Worm (Caenorhabditis elegans): ENCODE results near the gene col-137.
"Not testable (repeated sequence)": the region's sequence is repeated elsewhere in the genome, so short reads cannot be mapped to it uniquely, and the experiment has no call there.

The col-137 gene

ce11 chrIV:16602676-16603075, at the start of gene col-137:
Gene col-137 (minus strand): TSS chrIV:16602776.
- TF ChIP-seq ceh-9 (tag; optimal IDR thresholded peaks at IDR 0.05) (no peak), mml-1 (tag; optimal IDR thresholded peaks at IDR 0.05) (no peak), R02D3.7 (tag; optimal IDR thresholded peaks at IDR 0.05) (no peak), ZK546.5 (tag; optimal IDR thresholded peaks at IDR 0.05) (no peak), sea-2 (GFP tag; optimal IDR thresholded peaks at IDR 0.05) (no peak), mdl-1 (tag; optimal IDR thresholded peaks at IDR 0.05) (no peak), elt-1 (tag; optimal IDR thresholded peaks at IDR 0.05) (no peak), snpc-4 (tag; optimal IDR thresholded peaks at IDR 0.05) (no peak)

ce11 chrIV:16646192-16646544, 43.6 kb upstream of the col-137 start, which contains the start of gene Y51H4A.13:
Gene Y51H4A.13 (minus strand): TSS chrIV:16646373.
- not testable (repeated sequence) for TF ChIP-seq ceh-28, R02D3.7, lin-39 (tag; optimal IDR thresholded peaks at IDR 0.05)

DNA sequence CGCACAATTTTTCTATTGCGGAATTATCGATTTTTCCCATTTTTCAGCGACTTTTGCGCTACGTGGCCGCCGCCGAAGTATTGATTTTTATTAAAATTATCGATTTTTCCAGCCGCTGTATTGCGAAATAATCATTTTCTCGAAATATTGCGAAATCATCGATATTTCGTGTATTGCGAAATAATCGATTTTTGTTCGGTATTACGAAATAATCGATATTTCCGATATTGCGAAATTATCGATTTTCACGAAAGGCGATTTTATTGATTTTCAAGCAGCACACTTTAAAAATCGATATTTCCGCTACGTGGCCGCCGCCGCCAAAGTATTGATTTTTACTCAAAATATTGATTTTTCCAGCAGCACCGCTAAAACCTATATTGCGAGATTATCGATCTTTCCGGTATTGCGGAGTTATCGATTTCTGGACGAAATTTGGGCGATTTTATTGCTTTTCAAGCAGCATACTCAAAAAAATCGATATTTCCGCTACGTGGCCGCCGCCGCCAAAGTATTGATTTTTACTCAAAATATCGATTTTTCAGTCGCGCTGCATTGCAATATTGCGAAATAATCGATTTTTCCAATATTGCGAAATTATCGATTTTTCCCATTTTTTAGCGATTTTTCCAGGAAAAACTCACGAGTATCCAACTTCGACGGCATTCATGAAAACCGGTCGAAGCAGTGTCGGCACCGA, 43.1 kb upstream of the col-137 start:
- TF ChIP-seq nhr-28 (tag; optimal IDR thresholded peaks at IDR 0.05): no peak
- peak; percentile 89 for TF ChIP-seq ceh-28 (tag; optimal IDR thresholded peaks at IDR 0.05)

DNA sequence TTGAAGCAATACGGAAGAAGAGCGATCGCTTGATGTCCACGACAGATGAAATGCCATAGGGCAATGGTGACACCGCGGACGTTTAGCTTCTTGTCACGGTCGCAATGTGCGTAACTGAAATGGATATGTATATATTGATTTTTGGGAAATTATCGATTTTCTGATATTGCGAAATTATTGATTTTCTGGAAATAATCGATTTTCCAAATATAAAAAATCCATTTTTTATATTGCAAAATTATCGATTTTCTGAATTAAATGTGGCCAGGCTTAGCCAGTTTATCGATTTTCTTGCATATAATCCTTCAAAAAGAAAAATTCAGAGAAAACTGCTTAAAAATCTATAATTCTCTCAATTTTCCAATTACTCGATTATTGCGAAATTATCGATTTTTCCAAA, 42.4 kb upstream of the col-137 start:
- peak; percentile 71 for TF ChIP-seq ceh-28 (tag; optimal IDR thresholded peaks at IDR 0.05)

DNA sequence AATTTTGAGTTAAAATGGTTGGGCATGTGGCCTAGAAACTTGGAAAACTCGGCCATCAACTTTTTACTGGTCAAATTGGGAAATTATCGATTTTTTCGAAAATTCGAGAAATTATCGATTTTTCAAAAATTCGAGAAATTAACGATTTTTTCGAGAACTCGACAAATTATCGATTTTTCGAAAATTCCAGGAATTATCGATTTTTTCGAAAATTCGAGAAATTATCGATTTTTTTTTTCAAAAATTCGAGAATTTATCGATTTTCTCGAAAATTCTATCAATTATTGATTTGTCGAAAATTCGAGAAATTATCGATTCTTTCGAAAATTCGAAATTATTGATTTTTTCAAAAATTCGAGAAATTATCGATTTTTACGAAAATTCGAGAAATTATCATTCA, 41.2 kb upstream of the col-137 start:
- TF ChIP-seq jun-1 (tag; optimal IDR thresholded peaks at IDR 0.05) (no peak), ceh-28 (tag; optimal IDR thresholded peaks at IDR 0.05) (peak; percentile 99)

DNA sequence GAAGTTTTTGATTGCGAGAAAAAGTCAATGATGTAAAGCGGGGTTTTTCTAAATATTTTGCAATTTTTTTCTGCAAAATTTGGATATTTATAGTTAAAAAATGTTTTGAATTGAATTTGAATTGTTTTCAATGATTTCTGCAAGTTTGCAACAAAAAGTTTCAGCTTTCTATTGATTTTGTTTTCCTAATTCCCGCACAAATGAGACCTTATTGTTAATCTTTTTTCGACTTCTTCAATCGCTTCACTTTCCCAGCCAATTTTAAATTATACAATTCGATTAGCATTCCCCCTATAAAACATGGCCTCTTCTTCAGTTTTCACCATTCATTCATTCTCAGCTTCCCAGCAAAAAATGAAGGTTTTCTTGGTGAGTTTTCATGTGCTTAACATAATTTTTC, 28.0 kb upstream of the col-137 start, which contains the start of gene fipr-27:
fipr-27 (plus strand) TSS at position 301 of the 400 bp plus-strand sequence.
- no peak for TF ChIP-seq ztf-4 (tag; optimal IDR thresholded peaks at IDR 0.05)
- no peak for TF ChIP-seq pha-4 (tag; optimal IDR thresholded peaks at IDR 0.05)
- no peak for TF ChIP-seq snpc-4 (tag; optimal IDR thresholded peaks at IDR 0.05)
- no peak for TF ChIP-seq eor-1 (tag; optimal IDR thresholded peaks at IDR 0.05)
- TF ChIP-seq fos-1 (tag; optimal IDR thresholded peaks at IDR 0.05): no peak
- TF ChIP-seq nhr-77 (tag; optimal IDR thresholded peaks at IDR 0.05): no peak

- TF ChIP-seq nhr-237 (tag; optimal IDR thresholded peaks at IDR 0.05): no peak
These were observed 27.2 kb upstream of the col-137 start for ce11 chrIV:16629815-16630214.

ce11 chrIV:16629090-16629489, 26.5 kb upstream of the col-137 start, which contains the start of gene Y51H4A.936:
Gene Y51H4A.936 (plus strand): TSS chrIV:16629390.
- TF ChIP-seq R02D3.7 (tag; optimal IDR thresholded peaks at IDR 0.05) (no peak), lin-39 (tag; optimal IDR thresholded peaks at IDR 0.05) (no peak), mml-1 (tag; optimal IDR thresholded peaks at IDR 0.05) (no peak), aly-2 (tag; optimal IDR thresholded peaks at IDR 0.05) (no peak), tbx-2 (tag; optimal IDR thresholded peaks at IDR 0.05) (no peak), mdl-1 (tag; optimal IDR thresholded peaks at IDR 0.05) (no peak), skn-1 (tag; optimal IDR thresholded peaks at IDR 0.05) (no peak), ceh-16 (tag; optimal IDR thresholded peaks at IDR 0.05) (no peak)

- no peak for TF ChIP-seq unc-62 (GFP tag; optimal IDR thresholded peaks at IDR 0.05)
- TF ChIP-seq nhr-237 (tag; optimal IDR thresholded peaks at IDR 0.05): no peak
- TF ChIP-seq ceh-82 (tag; optimal IDR thresholded peaks at IDR 0.05): no peak
- TF ChIP-seq daf-12 (tag; optimal IDR thresholded peaks at IDR 0.05): no peak
- no peak for TF ChIP-seq pqm-1 (tag; optimal IDR thresholded peaks at IDR 0.05)
- TF ChIP-seq ztf-11 (tag; optimal IDR thresholded peaks at IDR 0.05): no peak
- TF ChIP-seq nhr-28 (tag; optimal IDR thresholded peaks at IDR 0.05): no peak
- TF ChIP-seq jun-1 (tag; optimal IDR thresholded peaks at IDR 0.05): no peak
- TF ChIP-seq fkh-2 (tag; optimal IDR thresholded peaks at IDR 0.05): no peak
- no peak for TF ChIP-seq lsy-12 (tag; optimal IDR thresholded peaks at IDR 0.05)
- no peak for TF ChIP-seq fos-1 (tag; optimal IDR thresholded peaks at IDR 0.05)
- no peak for TF ChIP-seq ZK546.5 (tag; optimal IDR thresholded peaks at IDR 0.05)
- no peak for TF ChIP-seq ztf-4 (tag; optimal IDR thresholded peaks at IDR 0.05)
- no peak for TF ChIP-seq ceh-28 (tag; optimal IDR thresholded peaks at IDR 0.05)
- no peak for TF ChIP-seq nhr-67 (tag; optimal IDR thresholded peaks at IDR 0.05)
- TF ChIP-seq nhr-43 (tag; optimal IDR thresholded peaks at IDR 0.05; ENCODE audit: poor library complexity, severe bottlenecking): no peak
- TF ChIP-seq elt-1 (tag; optimal IDR thresholded peaks at IDR 0.05): no peak
- no peak for TF ChIP-seq skn-1 (tag; optimal IDR thresholded peaks at IDR 0.05)
- no peak for TF ChIP-seq nfya-1 (tag; optimal IDR thresholded peaks at IDR 0.05; ENCODE audit: insufficient read depth)
These were observed 25.1 kb upstream of the col-137 start, which contains the start of gene fipr-28 for ce11 chrIV:16627676-16628075. Gene fipr-28 (plus strand): TSS chrIV:16627976.

All from whole organism, L3 larva.